Worm (Caenorhabditis elegans) whole organism, young adult: ENCODE measurements around the gene F49C12.11.

Experiments
- C06A6.2 ChIP-seq: fragments of 200-800 bp; sonication (Bioruptor generic); conservative IDR thresholded peaks from 2 replicates; pipeline ENCODE4 v1.3.6; 2022; ENCODE audit warnings: missing genetic modification characterization, missing compliant biosample characterization
- F10E7.11 ChIP-seq: sonication (generic microtip); optimal IDR thresholded peaks from 2 replicates; lab custom pipeline; 2017; ENCODE audit warnings: mild to moderate bottlenecking, missing genetic modification characterization, moderate library complexity, missing compliant biosample characterization
- F33H1.4 ChIP-seq: fragments of 200-800 bp; sonication (Bioruptor generic); IDR thresholded peaks from 2 replicates; pipeline ENCODE4 v1.3.6; 2022; ENCODE audit warnings: missing genetic modification reagents, missing genetic modification characterization, missing compliant biosample characterization
- F52B5.7 ChIP-seq: sonication (generic microtip); optimal IDR thresholded peaks from 2 replicates; lab custom pipeline; 2016; ENCODE audit warnings: mild to moderate bottlenecking, missing genetic modification characterization, missing compliant biosample characterization
- aptf-3 ChIP-seq: fragments of 200-800 bp; sonication (Bioruptor generic); IDR thresholded peaks from 2 replicates; pipeline ENCODE4 v1.3.6; 2022; ENCODE audit warnings: missing genetic modification characterization, missing compliant biosample characterization
- athp-1 ChIP-seq: sonication (generic microtip); optimal IDR thresholded peaks from 2 replicates; lab custom pipeline; 2017; ENCODE audit warnings: mild to moderate bottlenecking, missing genetic modification characterization, missing compliant biosample characterization
- cebp-1 ChIP-seq, 2 experiments: fragments of 200-800 bp in 1 of 2; sonication (Bioruptor generic) in 1 of 2; sonication (generic microtip) in 1 of 2; IDR thresholded peaks in 1 of 2; optimal IDR thresholded peaks in 1 of 2; 2 replicates each; pipeline versions ENCODE4 v1.3.6 to Lab custom; 2017 to 2022; ENCODE audit warnings: missing compliant biosample characterization in 2 of 2, missing genetic modification characterization in 2 of 2, mild to moderate bottlenecking in 1 of 2, missing genetic modification reagents in 1 of 2, moderate library complexity in 1 of 2
- ceh-91 ChIP-seq: fragments of 200-800 bp; sonication (Bioruptor generic); IDR thresholded peaks from 2 replicates; pipeline ENCODE4 v1.3.6; 2022; ENCODE audit warnings: missing genetic modification reagents, missing genetic modification characterization, missing compliant biosample characterization
- dox-1 ChIP-seq: fragments of 200-800 bp; sonication (Bioruptor generic); IDR thresholded peaks from 2 replicates; pipeline ENCODE4 v1.3.6; 2022; ENCODE audit warnings: missing genetic modification reagents, missing genetic modification characterization, missing compliant biosample characterization
- ekl-4 ChIP-seq: fragments of 200-800 bp; sonication (Bioruptor generic); IDR thresholded peaks from 2 replicates; pipeline ENCODE4 v1.3.6; 2022; ENCODE audit warnings: missing genetic modification reagents, missing genetic modification characterization, missing compliant biosample characterization
- fkh-3 ChIP-seq: sonication (generic microtip); optimal IDR thresholded peaks from 2 replicates; lab custom pipeline; 2016; ENCODE audit warnings: mild to moderate bottlenecking, missing genetic modification characterization, missing compliant biosample characterization
- him-1 ChIP-seq: sonication (generic microtip); optimal IDR thresholded peaks from 2 replicates; lab custom pipeline; 2016; ENCODE audit warnings: missing genotype, missing genetic modification reagents, missing genetic modification characterization, missing compliant biosample characterization
- hlh-26 ChIP-seq: fragments of 200-800 bp; sonication (Bioruptor generic); conservative IDR thresholded peaks from 2 replicates; pipeline ENCODE4 v1.3.6; 2022; ENCODE audit warnings: missing genetic modification reagents, missing genetic modification characterization, missing compliant biosample characterization
- hmg-1.2 ChIP-seq: fragments of 200-800 bp; sonication (Bioruptor generic); IDR thresholded peaks from 2 replicates; pipeline ENCODE4 v1.3.6; 2022; ENCODE audit warnings: missing genetic modification reagents, missing genetic modification characterization, missing compliant biosample characterization
- lag-1 ChIP-seq: fragments of 200-800 bp; sonication (Bioruptor generic); IDR thresholded peaks from 2 replicates; pipeline ENCODE4 v1.3.6; 2022; ENCODE audit warnings: missing genetic modification reagents, missing genetic modification characterization, missing compliant biosample characterization
- let-526 ChIP-seq: fragments of 200-800 bp; sonication (Bioruptor generic); IDR thresholded peaks from 2 replicates; pipeline ENCODE4 v1.3.6; 2022; ENCODE audit warnings: missing genetic modification reagents, missing genetic modification characterization, missing compliant biosample characterization
- let-607 ChIP-seq, 2 experiments: fragments of 200-800 bp in 1 of 2; sonication (Bioruptor generic) in 1 of 2; sonication (generic microtip) in 1 of 2; optimal IDR thresholded peaks; 2 replicates each; lab custom pipeline; 2016 to 2018; ENCODE audit warnings: mild to moderate bottlenecking in 2 of 2, missing compliant biosample characterization in 2 of 2, missing genetic modification characterization in 2 of 2, moderate library complexity in 2 of 2, missing genotype in 1 of 2
- lin-35 ChIP-seq, 3 experiments: fragments of 150-350 bp in 2 of 3; sonication (generic microtip) in 1 of 3; optimal IDR thresholded peaks; 2 replicates each; lab custom pipeline; 2014 to 2018; ENCODE audit warnings: missing biosample characterization in 3 of 3, missing genetic modification characterization in 3 of 3, missing genetic modification reagents in 3 of 3
- lin-54 ChIP-seq: fragments of 200-800 bp; sonication (Bioruptor generic); optimal IDR thresholded peaks from 2 replicates; lab custom pipeline; 2018; ENCODE audit warnings: mild to moderate bottlenecking, missing genetic modification characterization, missing compliant biosample characterization
- madf-6 ChIP-seq: fragments of 200-800 bp; sonication (Bioruptor generic); IDR thresholded peaks from 2 replicates; pipeline ENCODE4 v1.3.6; 2022; ENCODE audit warnings: missing genetic modification reagents, missing genetic modification characterization, missing compliant biosample characterization
- madf-8 ChIP-seq: fragments of 200-800 bp; sonication (Bioruptor generic); conservative IDR thresholded peaks from 2 replicates; pipeline ENCODE4 v1.3.6; 2022; ENCODE audit warnings: missing genetic modification reagents, missing genetic modification characterization, missing compliant biosample characterization
- mes-4 ChIP-seq: sonication (generic microtip); optimal IDR thresholded peaks from 2 replicates; lab custom pipeline; 2016; ENCODE audit warnings: missing genotype, missing genetic modification characterization, missing compliant biosample characterization
- mxl-1 ChIP-seq: sonication (generic microtip); optimal IDR thresholded peaks from 2 replicates; lab custom pipeline; 2016; ENCODE audit warnings: missing genetic modification characterization, missing compliant biosample characterization
- nhr-27 ChIP-seq: fragments of 200-800 bp; sonication (Bioruptor generic); optimal IDR thresholded peaks from 2 replicates; lab custom pipeline; 2018; ENCODE audit warnings: mild to moderate bottlenecking, missing genetic modification characterization, moderate library complexity, missing compliant biosample characterization
- nhr-80 ChIP-seq: sonication (generic microtip); optimal IDR thresholded peaks from 2 replicates; lab custom pipeline; 2016; ENCODE audit warnings: missing genetic modification characterization, missing compliant biosample characterization
- nhr-90 ChIP-seq: sonication (generic microtip); optimal IDR thresholded peaks from 2 replicates; lab custom pipeline; 2016; ENCODE audit warnings: missing genotype, mild to moderate bottlenecking, missing genetic modification characterization, missing compliant biosample characterization
- repo-1 ChIP-seq: sonication (generic microtip); optimal IDR thresholded peaks from 2 replicates; lab custom pipeline; 2017; ENCODE audit warnings: mild to moderate bottlenecking, missing genetic modification characterization, missing compliant biosample characterization
- snpc-1.1 ChIP-seq: sonication (generic microtip); optimal IDR thresholded peaks from 2 replicates; lab custom pipeline; 2017; ENCODE audit warnings: missing genetic modification characterization, mild to moderate bottlenecking, missing compliant biosample characterization, antibody characterized with exemption, moderate library complexity, missing genotype, missing genetic modification reagents; ENCODE audit not compliant: insufficient read depth
- snpc-1.3 ChIP-seq: sonication (generic microtip); optimal IDR thresholded peaks from 2 replicates; lab custom pipeline; 2017; ENCODE audit warnings: missing genetic modification characterization, mild to moderate bottlenecking, missing compliant biosample characterization, antibody characterized with exemption, moderate library complexity, missing genotype, missing genetic modification reagents; ENCODE audit not compliant: insufficient read depth
- snpc-3.4 ChIP-seq: sonication (generic microtip); optimal IDR thresholded peaks from 2 replicates; lab custom pipeline; 2017; ENCODE audit warnings: missing genetic modification characterization, mild to moderate bottlenecking, missing compliant biosample characterization, antibody characterized with exemption, moderate library complexity, missing genotype, missing genetic modification reagents
- snpc-4 ChIP-seq, 5 experiments: fragments of 150-350 bp in 1 of 5; sonication (generic microtip) in 4 of 5; optimal IDR thresholded peaks; 2 replicates each; lab custom pipeline; 2014 to 2018; ENCODE audit warnings: missing genetic modification characterization in 5 of 5, missing biosample characterization in 3 of 5, antibody characterized with exemption in 2 of 5, mild to moderate bottlenecking in 2 of 5, missing compliant biosample characterization in 2 of 5, missing genotype in 2 of 5, moderate library complexity in 2 of 5, missing genetic modification reagents in 1 of 5
- xnd-1 ChIP-seq: sonication (generic microtip); optimal IDR thresholded peaks from 2 replicates; lab custom pipeline; 2016; ENCODE audit warnings: missing genotype, missing genetic modification reagents, missing genetic modification characterization, missing compliant biosample characterization
- ztf-18 ChIP-seq: sonication (generic microtip); optimal IDR thresholded peaks from 2 replicates; lab custom pipeline; 2016; ENCODE audit warnings: missing genotype, mild to moderate bottlenecking, missing genetic modification characterization, missing compliant biosample characterization
- ztf-22 ChIP-seq: fragments of 200-800 bp; sonication (Bioruptor generic); optimal IDR thresholded peaks from 2 replicates; lab custom pipeline; 2018; ENCODE audit warnings: mild to moderate bottlenecking, missing genetic modification characterization, moderate library complexity, missing compliant biosample characterization
- ztf-26 ChIP-seq: sonication (generic microtip); optimal IDR thresholded peaks from 2 replicates; lab custom pipeline; 2017; ENCODE audit warnings: missing genetic modification characterization, missing compliant biosample characterization

Gene F49C12.11

ce11 chrIV:9316068-9316681 is 3.0 kb upstream of the F49C12.11 start, which contains the start of the genes F49C12.9 and rpn-7 (continued):
- TF ChIP-seq nhr-90 (tag; lab: Kevin White, UChicago), result no peak
- TF ChIP-seq ekl-4, result no peak
- no peak for TF ChIP-seq fkh-3 (tag; lab: Kevin White, UChicago)
- no peak for TF ChIP-seq ztf-22
- TF ChIP-seq snpc-1.1, result no peak
- no peak for TF ChIP-seq nhr-27 (tag; lab: Kevin White, UChicago)
- TF ChIP-seq dox-1 (GFP tag; lab: Robert Waterston, UW), result 0 out of 2 replicates have a peak, but pooled peaks have one; percentile 30
- no peak for TF ChIP-seq snpc-1.3 (tag; lab: Kevin White, UChicago)
- no peak for TF ChIP-seq ztf-26 (tag; lab: Kevin White, UChicago)
- TF ChIP-seq ztf-18 (tag; lab: Kevin White, UChicago), result no peak
- TF ChIP-seq repo-1, result no peak
- no peak for TF ChIP-seq C06A6.2 (GFP tag; lab: Robert Waterston, UW)
- no peak for TF ChIP-seq mes-4
- TF ChIP-seq let-526, result no peak
- TF ChIP-seq F52B5.7 (tag; lab: Kevin White, UChicago), result no peak
- TF ChIP-seq lin-35 (GFP tag; optimal IDR thresholded peaks at IDR 0.05; lab: Kevin White, UChicago), result peak in 1 of 3 experiments; percentile 29
- no peak for TF ChIP-seq hlh-26 (GFP tag; lab: Robert Waterston, UW)
- TF ChIP-seq cebp-1 (GFP tag; IDR thresholded peaks at IDR 0.05; lab: Robert Waterston, UW), result peak; percentile 21; the same call in 1 of the 2 replicates
- TF ChIP-seq cebp-1 (tag; optimal IDR thresholded peaks at IDR 0.05; lab: Kevin White, UChicago), result peak; percentile 79
- no peak for TF ChIP-seq F10E7.11 (tag; lab: Kevin White, UChicago)
- peak; percentile 4 for TF ChIP-seq nhr-80 (tag; lab: Kevin White, UChicago)
- TF ChIP-seq hmg-1.2, result peak; percentile 22; the same call in 1 of the 2 replicates
- TF ChIP-seq lin-54, result peak; percentile 8
- no peak for TF ChIP-seq ceh-91 (GFP tag; lab: Robert Waterston, UW)
- TF ChIP-seq let-607 (tag; optimal IDR thresholded peaks at IDR 0.05; lab: Kevin White, UChicago), result no peak
- TF ChIP-seq F33H1.4 (GFP tag; lab: Robert Waterston, UW), result no peak
- TF ChIP-seq mxl-1 (tag; lab: Kevin White, UChicago), result no peak
- no peak for TF ChIP-seq madf-8 (GFP tag; lab: Robert Waterston, UW)
- peak; percentile 10 for TF ChIP-seq snpc-3.4 (tag; lab: Kevin White, UChicago)
- TF ChIP-seq, all 124 proteins: peak for 11

- TF ChIP-seq lag-1 (GFP tag; lab: Robert Waterston, UW) (no peak), aptf-3 (GFP tag; lab: Robert Waterston, UW) (0 out of 2 replicates have a peak, but pooled peaks have one; percentile 22), C06A6.2 (GFP tag; lab: Robert Waterston, UW) (no peak), mxl-1 (tag; lab: Kevin White, UChicago) (no peak), him-1 (no peak), snpc-3.4 (tag; lab: Kevin White, UChicago) (peak; percentile 3), snpc-4 (GFP tag; optimal IDR thresholded peaks at IDR 0.05; lab: Kevin White, UChicago) (no peak), snpc-4 (tag; optimal IDR thresholded peaks at IDR 0.05; lab: Kevin White, UChicago) (peak in 1 of 4 experiments; percentile 10), athp-1 (peak; percentile 25), repo-1 (peak; percentile 41), madf-6 (GFP tag; lab: Robert Waterston, UW) (peak; percentile 46; the same call in 1 of the 2 replicates), cebp-1 (GFP tag; IDR thresholded peaks at IDR 0.05; lab: Robert Waterston, UW) (no peak), cebp-1 (tag; optimal IDR thresholded peaks at IDR 0.05; lab: Kevin White, UChicago) (no peak), xnd-1 (tag; lab: Kevin White, UChicago) (no peak), F10E7.11 (tag; lab: Kevin White, UChicago) (peak; percentile 52)
- TF ChIP-seq, all 124 proteins: peak for 7
Measured at ce11 chrIV:9318147-9318546, 1.0 kb upstream of the F49C12.11 start.
